Fruit fly (Drosophila melanogaster) whole organism, prepupa: ENCODE data around the gene CG3123.

Experiments used
- CG31627 ChIP-seq: fragments of 200-800 bp; sonication (Bioruptor generic); optimal IDR thresholded peaks from 3 replicates; lab custom pipeline; 2016; ENCODE audit warnings: missing biosample characterization, missing genetic modification characterization
- CG34406 ChIP-seq: fragments of 200-800 bp; sonication (Bioruptor generic); optimal IDR thresholded peaks from 3 replicates; lab custom pipeline; 2016; ENCODE audit warnings: missing biosample characterization, missing genetic modification characterization
- CG6808 ChIP-seq: fragments of 200-800 bp; sonication (Bioruptor generic); optimal IDR thresholded peaks from 3 replicates; lab custom pipeline; 2017; ENCODE audit warnings: missing biosample characterization, missing genetic modification characterization, mild to moderate bottlenecking, moderate library complexity, missing genetic modification reagents
- CG6854 ChIP-seq: fragments of 200-800 bp; sonication (Bioruptor generic); optimal IDR thresholded peaks from 2 replicates; lab custom pipeline; 2017; ENCODE audit warnings: missing biosample characterization, mild to moderate bottlenecking, missing genetic modification characterization
- Sox102F ChIP-seq: fragments of 200-800 bp; sonication (Bioruptor generic); optimal IDR thresholded peaks from 2 replicates; lab custom pipeline; 2016; ENCODE audit warnings: missing biosample characterization, mild to moderate bottlenecking, missing genetic modification characterization
- acj6 ChIP-seq: fragments of 200-800 bp; sonication (Bioruptor generic); optimal IDR thresholded peaks from 3 replicates; lab custom pipeline; 2016; ENCODE audit warnings: missing biosample characterization, missing genetic modification characterization
- fd85E ChIP-seq: fragments of 200-800 bp; sonication (Bioruptor generic); optimal IDR thresholded peaks from 3 replicates; lab custom pipeline; 2016; ENCODE audit warnings: missing biosample characterization, missing genetic modification characterization
- net ChIP-seq: fragments of 200-800 bp; sonication (Bioruptor generic); optimal IDR thresholded peaks from 3 replicates; lab custom pipeline; 2016; ENCODE audit warnings: missing biosample characterization, missing genetic modification characterization
- pdm3 ChIP-seq: fragments of 200-800 bp; sonication (Bioruptor generic); optimal IDR thresholded peaks from 3 replicates; lab custom pipeline; 2016; ENCODE audit warnings: missing biosample characterization, missing genetic modification characterization

DNA sequence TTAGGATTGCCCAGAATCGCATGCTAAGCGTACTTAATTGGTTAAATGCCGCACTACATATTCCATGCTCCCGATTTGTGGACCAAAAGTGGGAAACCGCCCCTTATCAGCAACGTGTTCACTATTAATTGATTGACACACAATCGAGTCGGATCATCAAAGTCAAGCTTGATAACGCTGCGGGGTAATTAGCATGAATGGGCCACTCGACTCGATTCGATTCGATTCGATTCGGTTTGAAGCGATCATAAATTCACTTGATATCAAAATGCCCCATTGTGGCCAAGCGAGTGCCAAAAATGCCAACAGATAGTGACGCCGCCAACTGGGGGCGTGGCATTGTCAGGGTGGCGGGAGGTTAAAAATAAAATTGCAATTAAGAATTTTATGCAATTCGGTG lies 17.7 kb downstream of the CG3123 start:
- no peak for TF ChIP-seq CG31627 (GFP tag; lab: Kevin White, UChicago)
- TF ChIP-seq CG34406 (GFP tag; lab: Kevin White, UChicago), result no peak
- TF ChIP-seq net, result no peak
- no peak for TF ChIP-seq Sox102F (GFP tag; lab: Kevin White, UChicago)
- no peak for TF ChIP-seq acj6
- TF ChIP-seq CG6854 (GFP tag; lab: Kevin White, UChicago), result no peak
- TF ChIP-seq CG6808, result no peak
- TF ChIP-seq pdm3 (GFP tag; lab: Kevin White, UChicago), result no peak
- TF ChIP-seq fd85E (GFP tag; lab: Kevin White, UChicago), result no peak
